Worm (Caenorhabditis elegans) whole organism, L2 larva: Measurements from ENCODE around the gene C27C12.3.

ENCODE experiments used
- alr-1 ChIP-seq: fragments of 150-350 bp; optimal IDR thresholded peaks from 2 replicates; lab custom pipeline; 2014; ENCODE audit warnings: missing biosample characterization, missing genetic modification characterization
- aly-2 ChIP-seq: fragments of 150-350 bp; optimal IDR thresholded peaks from 2 replicates; lab custom pipeline; 2014; ENCODE audit warnings: missing biosample characterization, missing genetic modification characterization
- ama-1 ChIP-seq: fragments of 150-350 bp; optimal IDR thresholded peaks from 2 replicates; lab custom pipeline; 2018; ENCODE audit warnings: inconsistent platforms
- egl-27 ChIP-seq: sonication (generic microtip); optimal IDR thresholded peaks from 3 replicates; lab custom pipeline; 2017; ENCODE audit warnings: missing biosample characterization, missing genetic modification reagents, missing genetic modification characterization
- elt-3 ChIP-seq: sonication (generic microtip); optimal IDR thresholded peaks from 2 replicates; lab custom pipeline; 2017; ENCODE audit warnings: missing biosample characterization, missing genetic modification characterization
- mab-5 ChIP-seq: fragments of 150-350 bp; optimal IDR thresholded peaks from 2 replicates; lab custom pipeline; 2014; ENCODE audit warnings: missing biosample characterization, missing genetic modification characterization
- nhr-11 ChIP-seq: fragments of 150-350 bp; optimal IDR thresholded peaks from 2 replicates; lab custom pipeline; 2014; ENCODE audit warnings: missing biosample characterization, missing genetic modification characterization
- nhr-12 ChIP-seq: fragments of 150-350 bp; optimal IDR thresholded peaks from 2 replicates; lab custom pipeline; 2014; ENCODE audit warnings: missing biosample characterization, missing genetic modification characterization
- nhr-77 ChIP-seq: fragments of 150-350 bp; optimal IDR thresholded peaks from 2 replicates; lab custom pipeline; 2014; ENCODE audit warnings: missing biosample characterization, missing genetic modification characterization
- snpc-4 ChIP-seq: fragments of 150-350 bp; optimal IDR thresholded peaks from 2 replicates; lab custom pipeline; 2014; ENCODE audit warnings: missing biosample characterization, missing genetic modification characterization
- unc-62 ChIP-seq: fragments of 150-350 bp; optimal IDR thresholded peaks from 2 replicates; lab custom pipeline; 2014; ENCODE audit warnings: missing biosample characterization, missing genetic modification reagents, missing genetic modification characterization
- zag-1 ChIP-seq: fragments of 150-350 bp; optimal IDR thresholded peaks from 2 replicates; lab custom pipeline; 2014; ENCODE audit warnings: missing biosample characterization, missing genetic modification characterization
- ztf-11 ChIP-seq: sonication (generic microtip); optimal IDR thresholded peaks from 2 replicates; lab custom pipeline; 2017; ENCODE audit warnings: missing biosample characterization, missing genetic modification characterization

DNA sequence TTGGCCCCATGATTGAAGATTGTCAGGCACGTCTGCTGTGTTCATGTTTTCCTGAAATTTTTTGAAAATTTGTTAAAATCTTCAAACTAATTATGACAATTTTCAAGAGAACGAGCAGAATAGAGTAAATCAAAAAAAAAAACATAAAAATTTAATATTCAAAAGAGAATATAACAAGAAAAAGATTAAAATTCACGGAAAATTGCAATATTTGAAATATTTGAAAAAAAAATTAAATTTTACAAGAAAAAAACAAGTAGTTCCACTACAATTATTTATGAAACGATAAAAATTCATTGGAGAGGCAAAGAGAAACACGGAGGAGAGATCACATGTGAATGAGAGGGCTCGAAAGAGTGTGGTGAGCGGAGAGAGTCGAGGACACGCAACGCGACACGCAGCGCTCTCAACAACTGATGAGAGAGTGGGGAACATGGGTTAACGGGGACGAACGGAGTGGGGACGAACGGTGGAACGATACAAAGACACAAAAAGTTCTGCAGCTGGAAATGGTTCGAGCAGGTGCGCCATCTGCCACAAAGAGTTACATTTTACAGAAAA is 41.1 kb downstream of the C27C12.3 start, which contains the start of gene mbk-1:
- TF ChIP-seq ama-1 (no peak), nhr-11 (no peak), zag-1 (tag; lab: Kevin White, UChicago) (peak; percentile 16), nhr-77 (tag; lab: Kevin White, UChicago) (no peak), snpc-4 (tag; lab: Kevin White, UChicago) (peak; percentile 12), nhr-12 (tag; lab: Kevin White, UChicago) (no peak), aly-2 (tag; lab: Kevin White, UChicago) (no peak), alr-1 (tag; lab: Kevin White, UChicago) (no peak), egl-27 (tag; lab: Kevin White, UChicago) (no peak), unc-62 (no peak), ztf-11 (tag; lab: Kevin White, UChicago) (no peak), mab-5 (tag; lab: Kevin White, UChicago) (no peak), elt-3 (no peak)
